Fruit fly (Drosophila melanogaster) whole organism, embryonic: ENCODE measurements around the gene Pde9.
A peak's percentile ranks its signal among the peaks of the same experiment; 100 is the strongest.

Source experiments
- Abd-B ChIP-seq: fragments of 200-800 bp; sonication (Bioruptor generic); optimal IDR thresholded peaks from 2 replicates; lab custom pipeline; 2018; ENCODE audit warnings: missing biosample characterization, mild to moderate bottlenecking, missing genetic modification characterization, moderate library complexity
- CG12659 ChIP-seq: fragments of 200-800 bp; sonication (Bioruptor generic); optimal IDR thresholded peaks from 3 replicates; lab custom pipeline; 2017; ENCODE audit warnings: mild to moderate bottlenecking, missing biosample characterization, missing genetic modification reagents, missing genetic modification characterization
- CG14441 ChIP-seq: fragments of 200-800 bp; sonication (Bioruptor generic); IDR thresholded peaks from 2 replicates; pipeline ENCODE4 v1.3.6; 2022; ENCODE audit warnings: missing biosample characterization, missing genetic modification characterization
- CG1529 ChIP-seq: fragments of 200-800 bp; sonication (Bioruptor generic); optimal IDR thresholded peaks from 3 replicates; lab custom pipeline; 2018; ENCODE audit warnings: missing biosample characterization, missing genetic modification characterization
- CG15479 ChIP-seq: fragments of 200-800 bp; sonication (Bioruptor generic); optimal IDR thresholded peaks from 3 replicates; lab custom pipeline; 2019; ENCODE audit warnings: missing biosample characterization, mild to moderate bottlenecking, missing genetic modification characterization, moderate library complexity
- CG15696 ChIP-seq: fragments of 200-800 bp; sonication (Bioruptor generic); optimal IDR thresholded peaks from 2 replicates; lab custom pipeline; 2019; ENCODE audit warnings: missing biosample characterization, mild to moderate bottlenecking, missing genetic modification characterization, moderate library complexity
- CG17802 ChIP-seq: fragments of 200-800 bp; sonication (Bioruptor generic); optimal IDR thresholded peaks from 2 replicates; lab custom pipeline; 2018; ENCODE audit warnings: missing biosample characterization, mild to moderate bottlenecking, missing genetic modification characterization, moderate library complexity
- CG2120 ChIP-seq: fragments of 200-800 bp; sonication (Bioruptor generic); optimal IDR thresholded peaks from 3 replicates; lab custom pipeline; 2016; ENCODE audit warnings: missing biosample characterization, missing genetic modification characterization
- CG33213 ChIP-seq: fragments of 200-800 bp; sonication (Bioruptor generic); optimal IDR thresholded peaks from 3 replicates; lab custom pipeline; 2016; ENCODE audit warnings: missing biosample characterization, missing genetic modification characterization
- CG42726 ChIP-seq: fragments of 200-800 bp; sonication (Bioruptor generic); IDR thresholded peaks from 2 replicates; pipeline ENCODE4 v1.3.6; 2022; ENCODE audit warnings: missing biosample characterization, missing genetic modification characterization; ENCODE audit not compliant: partially characterized antibody
- CG7928 ChIP-seq: fragments of 200-800 bp; sonication (Bioruptor generic); optimal IDR thresholded peaks from 2 replicates; lab custom pipeline; 2017; ENCODE audit warnings: missing biosample characterization, mild to moderate bottlenecking, missing genetic modification characterization
- CG7963 ChIP-seq: fragments of 200-800 bp; sonication (Bioruptor generic); IDR thresholded peaks from 3 replicates; pipeline ENCODE4 v1.3.6; 2022; ENCODE audit warnings: missing biosample characterization, missing genetic modification characterization; ENCODE audit not compliant: partially characterized antibody
- CG8359 ChIP-seq: fragments of 200-800 bp; sonication (Bioruptor generic); optimal IDR thresholded peaks from 2 replicates; lab custom pipeline; 2017; ENCODE audit warnings: missing biosample characterization, mild to moderate bottlenecking, missing genetic modification characterization, borderline replicate concordance
- CG9727 ChIP-seq: fragments of 200-800 bp; sonication (Bioruptor generic); optimal IDR thresholded peaks from 3 replicates; lab custom pipeline; 2017; ENCODE audit warnings: missing biosample characterization, mild to moderate bottlenecking, missing genetic modification characterization
- D ChIP-seq, 2 experiments: fragments of 200-800 bp in 1 of 2; fragments of >200 bp in 1 of 2; sonication (Bioruptor generic) in 1 of 2; optimal IDR thresholded peaks; 2 replicates in 1 of 2; 3 replicates in 1 of 2; lab custom pipeline; 2017; ENCODE audit warnings: mild to moderate bottlenecking in 1 of 2, missing biosample characterization in 1 of 2, missing genetic modification characterization in 1 of 2, missing genetic modification reagents in 1 of 2
- D19B ChIP-seq: fragments of 200-800 bp; sonication (Bioruptor generic); optimal IDR thresholded peaks from 2 replicates; lab custom pipeline; 2017; ENCODE audit warnings: missing biosample characterization, mild to moderate bottlenecking, missing genetic modification characterization
- Dip3 ChIP-seq: fragments of 200-800 bp; sonication (Bioruptor generic); optimal IDR thresholded peaks from 3 replicates; lab custom pipeline; 2016; ENCODE audit warnings: missing biosample characterization, missing genetic modification characterization
- Dll ChIP-seq: fragments of 200-800 bp; sonication (Bioruptor generic); IDR thresholded peaks from 4 replicates; pipeline ENCODE4 v1.3.6; 2022; ENCODE audit warnings: missing biosample characterization, missing genetic modification characterization; ENCODE audit not compliant: partially characterized antibody
- GATAe ChIP-seq: fragments of 200-800 bp; sonication (Bioruptor generic); conservative IDR thresholded peaks from 2 replicates; pipeline ENCODE4 v1.3.6; 2022; ENCODE audit warnings: missing biosample characterization, missing genetic modification characterization
- Hr78 ChIP-seq, 2 experiments: fragments of 200-800 bp in 1 of 2; fragments of >200 bp in 1 of 2; sonication (Bioruptor generic) in 1 of 2; optimal IDR thresholded peaks; 2 replicates each; lab custom pipeline; 2017 to 2019; ENCODE audit warnings: missing biosample characterization in 2 of 2, missing genetic modification characterization in 2 of 2, mild to moderate bottlenecking in 1 of 2, moderate library complexity in 1 of 2
- MBD-R2 ChIP-seq: fragments of 200-800 bp; sonication (Bioruptor generic); IDR thresholded peaks from 2 replicates; pipeline ENCODE4 v1.3.6; 2022; ENCODE audit warnings: missing biosample characterization, missing genetic modification characterization
- Mad ChIP-seq: fragments of 200-800 bp; sonication (Bioruptor generic); optimal IDR thresholded peaks from 2 replicates; lab custom pipeline; 2016; ENCODE audit warnings: missing biosample characterization, missing genetic modification characterization
- Med ChIP-seq: fragments of 200-800 bp; sonication (Bioruptor generic); peaks from one replicate; lab custom pipeline; 2016; ENCODE audit warnings: missing biosample characterization, missing genetic modification characterization, mild to moderate bottlenecking, inconsistent platforms, moderate library complexity
- Stat92E ChIP-seq, 3 experiments: fragments of >200 bp in 2 of 3; fragments of 200-800 bp in 1 of 3; sonication (Bioruptor generic) in 1 of 3; optimal IDR thresholded peaks; 2 replicates each; lab custom pipeline; 2017 to 2019; ENCODE audit warnings: missing biosample characterization in 3 of 3, missing genetic modification characterization in 3 of 3, mild to moderate bottlenecking in 1 of 3, moderate library complexity in 1 of 3
- Xrp1 ChIP-seq: fragments of 200-800 bp; sonication (Bioruptor generic); IDR thresholded peaks from 2 replicates; pipeline ENCODE4 v1.3.6; 2022; ENCODE audit warnings: missing biosample characterization, missing genetic modification characterization
- ac ChIP-seq: fragments of 200-800 bp; sonication (Bioruptor generic); optimal IDR thresholded peaks from 3 replicates; lab custom pipeline; 2017; ENCODE audit warnings: missing biosample characterization, mild to moderate bottlenecking, missing genetic modification characterization
- dmrt99B ChIP-seq: fragments of 200-800 bp; sonication (Bioruptor generic); optimal IDR thresholded peaks from 2 replicates; lab custom pipeline; 2018; ENCODE audit warnings: missing biosample characterization, mild to moderate bottlenecking, missing genetic modification characterization, moderate library complexity
- gsb ChIP-seq: fragments of 200-800 bp; sonication (Bioruptor generic); IDR thresholded peaks from 2 replicates; pipeline ENCODE4 v1.3.6; 2022; ENCODE audit warnings: missing biosample characterization, missing genetic modification characterization
- gt ChIP-seq: fragments of 200-800 bp; sonication (Bioruptor generic); IDR thresholded peaks from 2 replicates; pipeline ENCODE4 v1.3.6; 2022; ENCODE audit warnings: missing biosample characterization, missing genetic modification characterization
- hbn ChIP-seq: fragments of 200-800 bp; sonication (Bioruptor generic); IDR thresholded peaks from 2 replicates; pipeline ENCODE4 v1.3.6; 2022; ENCODE audit warnings: missing biosample characterization, missing genetic modification characterization; ENCODE audit not compliant: partially characterized antibody
- kay ChIP-seq: fragments of 200-800 bp; sonication (Bioruptor generic); optimal IDR thresholded peaks from 2 replicates; lab custom pipeline; 2016; ENCODE audit warnings: missing biosample characterization, missing genetic modification characterization
- peb ChIP-seq: fragments of 200-800 bp; sonication (Bioruptor generic); IDR thresholded peaks from 2 replicates; pipeline ENCODE4 v1.3.6; 2022; ENCODE audit warnings: missing biosample characterization, missing genetic modification characterization
- prd ChIP-seq, 3 experiments: fragments of >200 bp in 2 of 3; fragments of 200-800 bp in 1 of 3; sonication (Bioruptor generic) in 1 of 3; optimal IDR thresholded peaks in 2 of 3; IDR thresholded peaks in 1 of 3; 2 replicates in 2 of 3; 3 replicates in 1 of 3; pipeline versions ENCODE4 v1.3.6 to Lab custom; 2017 to 2022; ENCODE audit warnings: missing biosample characterization in 1 of 3, missing genetic modification characterization in 1 of 3
- sr ChIP-seq: fragments of 200-800 bp; sonication (Bioruptor generic); IDR thresholded peaks from 3 replicates; pipeline ENCODE4 v1.3.6; 2022; ENCODE audit warnings: missing biosample characterization, missing genetic modification characterization
- tap ChIP-seq: fragments of 200-800 bp; optimal IDR thresholded peaks from 3 replicates; lab custom pipeline; 2019; ENCODE audit warnings: missing biosample characterization, mild to moderate bottlenecking, missing genetic modification characterization, moderate library complexity
- tna ChIP-seq: fragments of 200-800 bp; sonication (Bioruptor generic); IDR thresholded peaks from 2 replicates; pipeline ENCODE4 v1.3.6; 2022; ENCODE audit warnings: missing biosample characterization, missing genetic modification characterization; ENCODE audit not compliant: partially characterized antibody
- twi ChIP-seq: fragments of 200-800 bp; optimal IDR thresholded peaks from 2 replicates; lab custom pipeline; 2019; ENCODE audit warnings: missing biosample characterization, mild to moderate bottlenecking, missing genetic modification characterization, moderate library complexity
- unc-4 ChIP-seq: fragments of 200-800 bp; sonication (Bioruptor generic); IDR thresholded peaks from 2 replicates; pipeline ENCODE4 v1.3.6; 2022; ENCODE audit warnings: missing biosample characterization, missing genetic modification characterization; ENCODE audit not compliant: partially characterized antibody

The Pde9 gene

DNA sequence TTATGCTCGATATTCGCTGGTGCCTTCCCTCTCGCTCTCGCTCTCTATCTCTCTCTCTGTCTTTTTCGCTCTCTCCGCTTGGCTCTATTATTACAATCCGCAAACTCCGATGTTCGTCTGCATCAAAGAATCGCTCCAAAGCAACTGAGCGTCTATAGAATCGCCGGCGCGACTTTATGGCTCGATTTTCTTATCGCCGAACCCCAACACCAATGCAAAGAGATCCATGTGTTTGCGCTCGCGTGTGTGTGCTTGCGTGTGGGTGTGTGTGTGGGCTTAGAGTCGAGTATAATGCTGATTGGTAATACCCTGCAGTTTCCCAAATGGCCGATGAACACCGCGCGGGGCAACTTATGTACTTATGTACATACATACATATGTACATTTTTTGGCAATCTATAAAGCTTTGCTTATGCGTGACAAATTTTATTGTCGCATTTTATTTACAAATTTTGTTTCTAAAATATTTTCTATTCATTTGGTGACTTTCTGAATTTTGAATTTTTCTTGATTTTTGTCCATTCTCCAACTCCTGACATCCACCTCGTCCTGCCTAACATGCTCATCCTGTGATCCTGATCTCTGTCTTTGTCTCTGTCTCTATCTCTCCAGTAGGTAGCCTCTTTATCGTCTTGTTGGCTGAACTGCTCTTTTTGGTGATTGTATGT is 136.5 kb downstream of the Pde9 start, which contains the start of gene Paics (continued):
- TF ChIP-seq CG8359 (GFP tag; lab: Kevin White, UChicago) (peak; percentile 79), Stat92E (GFP tag; optimal IDR thresholded peaks at IDR 0.05; lab: Kevin White, UChicago) (no peak), CG42726 (GFP tag; lab: Robert Waterston, UW) (peak; percentile 47; the same call in 1 of the 2 replicates), hbn (GFP tag; lab: Robert Waterston, UW) (0 out of 2 replicates have a peak, but pooled peaks have one; percentile 19), CG7963 (GFP tag; lab: Robert Waterston, UW) (no peak), MBD-R2 (no peak; the same call in 1 of the 2 replicates), CG9727 (GFP tag; lab: Kevin White, UChicago) (peak; percentile 24), D (optimal IDR thresholded peaks at IDR 0.05; lab: Kevin White, UChicago) (no peak), D (GFP tag; optimal IDR thresholded peaks at IDR 0.05; lab: Kevin White, UChicago) (no peak), dmrt99B (tag; lab: Kevin White, UChicago) (no peak), Abd-B (GFP tag; lab: Kevin White, UChicago) (no peak), CG12659 (GFP tag; lab: Kevin White, UChicago) (no peak), tap (no peak), sr (GFP tag; lab: Robert Waterston, UW) (peak; percentile 56; the same call in 2 of the 3 replicates), Xrp1 (0 out of 2 replicates have a peak, but pooled peaks have one; percentile 12), D19B (GFP tag; lab: Kevin White, UChicago) (peak; percentile 24), CG7928 (GFP tag; lab: Kevin White, UChicago) (no peak), CG14441 (no peak), Dll (GFP tag; lab: Robert Waterston, UW) (no peak), prd (optimal IDR thresholded peaks at IDR 0.05; lab: Kevin White, UChicago) (no peak), prd (GFP tag; IDR thresholded peaks at IDR 0.05; lab: Robert Waterston, UW) (peak; percentile 54; the same call in 1 of the 3 replicates), CG2120 (GFP tag; lab: Kevin White, UChicago) (peak; percentile 13), CG1529 (GFP tag; lab: Kevin White, UChicago) (no peak), GATAe (GFP tag; lab: Robert Waterston, UW) (peak; percentile 39), tna (GFP tag; lab: Robert Waterston, UW) (0 out of 2 replicates have a peak, but pooled peaks have one; percentile 44), unc-4 (GFP tag; lab: Robert Waterston, UW) (0 out of 2 replicates have a peak, but pooled peaks have one; percentile 17), CG15696 (tag; lab: Kevin White, UChicago) (no peak)

DNA sequence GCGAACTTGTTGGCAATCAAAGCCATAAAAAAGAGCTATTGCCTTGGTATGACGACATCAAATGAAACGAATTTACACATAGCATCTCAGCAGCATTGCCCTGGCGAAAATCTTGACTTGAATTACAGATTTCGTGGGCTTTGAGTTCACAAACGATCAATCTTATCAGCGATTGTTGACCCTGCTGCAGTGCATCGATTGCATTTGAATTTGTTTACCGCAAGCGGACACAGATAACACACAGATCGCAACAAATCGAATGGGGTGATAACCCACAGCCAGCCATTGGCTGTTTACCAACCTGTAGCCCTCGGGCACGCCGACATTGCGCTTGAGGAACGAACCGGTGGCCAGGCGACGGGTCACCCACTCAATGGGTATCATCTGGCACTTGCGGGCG is 138.0 kb downstream of the Pde9 start:
- TF ChIP-seq Mad (GFP tag; lab: Kevin White, UChicago) (no peak), kay (GFP tag; lab: Kevin White, UChicago) (no peak), CG17802 (no peak), CG7928 (GFP tag; lab: Kevin White, UChicago) (no peak), gt (GFP tag; lab: Robert Waterston, UW) (no peak), gsb (GFP tag; lab: Robert Waterston, UW) (no peak), CG33213 (GFP tag; lab: Kevin White, UChicago) (no peak), peb (no peak), Med (GFP tag; lab: Kevin White, UChicago) (peak; percentile 39), twi (tag; lab: Kevin White, UChicago) (no peak), Hr78 (GFP tag; optimal IDR thresholded peaks at IDR 0.05; lab: Kevin White, UChicago) (peak in 1 of 2 experiments; percentile 30), ac (no peak), Dip3 (GFP tag; lab: Kevin White, UChicago) (no peak), CG15479 (GFP tag; lab: Kevin White, UChicago) (peak; percentile 32)
- TF ChIP-seq, all 482 proteins: peak for 3
